Worm (Caenorhabditis elegans) whole organism, L4/young adult: ENCODE measurements around the gene Y55B1AR.2.

Source experiments
- W03F9.2 ChIP-seq: fragments of 150-350 bp; optimal IDR thresholded peaks from 2 replicates; lab custom pipeline; 2014; ENCODE audit warnings: missing biosample characterization, missing genetic modification characterization
- dao-5 ChIP-seq: sonication (generic microtip); optimal IDR thresholded peaks from 2 replicates; lab custom pipeline; 2016; ENCODE audit warnings: missing genotype, missing genetic modification characterization, moderate library complexity, missing compliant biosample characterization

DNA sequence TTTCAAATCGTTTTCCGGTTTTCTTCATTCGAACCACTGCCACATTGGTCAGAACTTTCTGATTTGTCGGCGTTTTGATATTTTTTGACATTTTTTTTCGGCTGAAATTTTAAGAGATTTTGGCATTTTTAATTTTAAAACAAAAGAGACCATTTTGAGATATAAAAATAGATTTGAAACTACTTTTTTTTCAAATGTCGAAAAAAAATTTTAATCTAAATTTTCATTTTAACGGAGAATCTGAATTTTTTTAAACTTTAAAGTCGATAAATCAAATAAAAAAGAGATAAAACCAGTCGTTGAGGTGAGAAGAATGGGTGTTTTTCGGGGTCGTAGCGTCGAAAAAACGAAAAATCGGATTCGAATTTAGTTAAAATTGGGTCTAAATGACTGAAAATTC is 39.7 kb upstream of the Y55B1AR.2 start, which contains the start of gene sbds-1:
- no peak for TF ChIP-seq dao-5
- no peak for TF ChIP-seq W03F9.2 (tag; lab: Kevin White, UChicago)
